Fruit fly (Drosophila melanogaster) whole organism, pupa: ENCODE measurements around the gene spn-E.

Source experiments
- CG10348 ChIP-seq: fragments of 200-800 bp; sonication (Bioruptor generic); IDR thresholded peaks from 2 replicates; pipeline ENCODE4 v1.3.6; 2022; ENCODE audit warnings: missing biosample characterization, missing genetic modification characterization
- CG12605 ChIP-seq: fragments of 200-800 bp; sonication (Bioruptor generic); IDR thresholded peaks from 2 replicates; pipeline ENCODE4 v1.3.6; 2022; ENCODE audit warnings: missing biosample characterization, missing genetic modification characterization
- CG13204 ChIP-seq: fragments of 200-800 bp; sonication (Bioruptor generic); optimal IDR thresholded peaks from 2 replicates; lab custom pipeline; 2018; ENCODE audit warnings: missing biosample characterization, mild to moderate bottlenecking, missing genetic modification characterization, moderate library complexity
- CG14655 ChIP-seq: fragments of 200-800 bp; sonication (Bioruptor generic); optimal IDR thresholded peaks from 3 replicates; lab custom pipeline; 2017; ENCODE audit warnings: mild to moderate bottlenecking, missing biosample characterization, missing genetic modification reagents, missing genetic modification characterization
- CG15710 ChIP-seq: fragments of 200-800 bp; sonication (Bioruptor generic); optimal IDR thresholded peaks from 2 replicates; lab custom pipeline; 2018; ENCODE audit warnings: missing biosample characterization, mild to moderate bottlenecking, missing genetic modification characterization, moderate library complexity
- CG17806 ChIP-seq: fragments of 200-800 bp; sonication (Bioruptor generic); optimal IDR thresholded peaks from 2 replicates; lab custom pipeline; 2018; ENCODE audit warnings: missing biosample characterization, mild to moderate bottlenecking, missing genetic modification characterization, moderate library complexity
- CG32121 ChIP-seq: fragments of 200-800 bp; sonication (Bioruptor generic); IDR thresholded peaks from 2 replicates; pipeline ENCODE4 v1.3.6; 2022; ENCODE audit warnings: missing biosample characterization, missing genetic modification characterization
- CG34367 ChIP-seq: fragments of 200-800 bp; sonication (Bioruptor generic); optimal IDR thresholded peaks from 2 replicates; lab custom pipeline; 2018; ENCODE audit warnings: missing biosample characterization, mild to moderate bottlenecking, missing genetic modification characterization
- CG4496 ChIP-seq: fragments of 200-800 bp; sonication (Bioruptor generic); IDR thresholded peaks from 3 replicates; pipeline ENCODE4 v1.3.6; 2022; ENCODE audit warnings: missing biosample characterization, missing genetic modification characterization
- CG8159 ChIP-seq: fragments of 200-800 bp; sonication (Bioruptor generic); optimal IDR thresholded peaks from 3 replicates; lab custom pipeline; 2018; ENCODE audit warnings: missing biosample characterization, mild to moderate bottlenecking, missing genetic modification characterization, moderate library complexity
- CG8301 ChIP-seq: fragments of 200-800 bp; sonication (Bioruptor generic); optimal IDR thresholded peaks from 2 replicates; lab custom pipeline; 2018; ENCODE audit warnings: missing biosample characterization, mild to moderate bottlenecking, missing genetic modification characterization
- CG9948 ChIP-seq: fragments of 200-800 bp; sonication (Bioruptor generic); optimal IDR thresholded peaks from 2 replicates; lab custom pipeline; 2018; ENCODE audit warnings: missing biosample characterization, mild to moderate bottlenecking, missing genetic modification characterization, moderate library complexity
- D1 ChIP-seq: fragments of 200-800 bp; sonication (Bioruptor generic); optimal IDR thresholded peaks from 2 replicates; lab custom pipeline; 2018; ENCODE audit warnings: missing biosample characterization, mild to moderate bottlenecking, missing genetic modification characterization, moderate library complexity
- EcR ChIP-seq: fragments of 200-800 bp; sonication (Bioruptor generic); optimal IDR thresholded peaks from 3 replicates; lab custom pipeline; 2019; ENCODE audit warnings: missing biosample characterization, missing genetic modification characterization, mild to moderate bottlenecking, moderate library complexity, missing genetic modification reagents
- Ets98B ChIP-seq: fragments of 200-800 bp; sonication (Bioruptor generic); IDR thresholded peaks from 2 replicates; pipeline ENCODE4 v1.3.6; 2022; ENCODE audit warnings: missing biosample characterization, missing genetic modification characterization
- Pif1B ChIP-seq: fragments of 200-800 bp; sonication (Bioruptor generic); optimal IDR thresholded peaks from 3 replicates; lab custom pipeline; 2016; ENCODE audit warnings: missing biosample characterization, missing genetic modification characterization
- Snoo ChIP-seq: fragments of 200-800 bp; sonication (Bioruptor generic); optimal IDR thresholded peaks from 3 replicates; lab custom pipeline; 2017; ENCODE audit warnings: missing biosample characterization, mild to moderate bottlenecking, missing genetic modification characterization, inconsistent platforms
- fd96Ca ChIP-seq: fragments of 200-800 bp; sonication (Bioruptor generic); IDR thresholded peaks from 3 replicates; pipeline ENCODE4 v1.3.6; 2022; ENCODE audit warnings: missing biosample characterization, missing genetic modification characterization
- gl ChIP-seq: fragments of 200-800 bp; sonication (Bioruptor generic); optimal IDR thresholded peaks from 2 replicates; lab custom pipeline; 2018; ENCODE audit warnings: missing biosample characterization, mild to moderate bottlenecking, missing genetic modification characterization
- rn ChIP-seq: fragments of 200-800 bp; sonication (Bioruptor generic); IDR thresholded peaks from 2 replicates; pipeline ENCODE4 v1.3.6; 2022; ENCODE audit warnings: missing biosample characterization, missing genetic modification characterization

spn-E gene

dm6 chr3R:15802006-15802405 is 35.2 kb upstream of the spn-E start, which contains the start of gene CG9593:
Gene CG9593, plus strand, starts transcription at chr3R:15802275.
- no peak for TF ChIP-seq D1
- no peak for TF ChIP-seq CG13204 (GFP tag; lab: Kevin White, UChicago)
- no peak for TF ChIP-seq fd96Ca (GFP tag; lab: Robert Waterston, UW)
- TF ChIP-seq Pif1B (GFP tag; lab: Kevin White, UChicago), result no peak
- no peak for TF ChIP-seq rn (GFP tag; lab: Robert Waterston, UW)
- no peak for TF ChIP-seq CG34367 (tag; lab: Kevin White, UChicago)
- no peak for TF ChIP-seq CG9948 (tag; lab: Kevin White, UChicago)
- no peak for TF ChIP-seq CG15710 (tag; lab: Kevin White, UChicago)
- TF ChIP-seq CG10348 (GFP tag; lab: Robert Waterston, UW), result no peak
- TF ChIP-seq CG17806 (tag; lab: Kevin White, UChicago), result no peak
- no peak for TF ChIP-seq CG8159 (tag; lab: Kevin White, UChicago)
- TF ChIP-seq, all 21 proteins: peak for 0

dm6 chr3R:15803502-15804461 is 33.4 kb upstream of the spn-E start, which contains the start of gene alpha-Man-IIb:
Gene alpha-Man-IIb, plus strand, starts transcription at chr3R:15804248.
- TF ChIP-seq CG15710 (tag; lab: Kevin White, UChicago) (no peak), Ets98B (GFP tag; lab: Robert Waterston, UW) (peak; percentile 19; the same call in 1 of the 2 replicates), CG4496 (0 out of 3 replicates have a peak, but pooled peaks have one; percentile 40)
- TF ChIP-seq, all 21 proteins: peak for 2

DNA sequence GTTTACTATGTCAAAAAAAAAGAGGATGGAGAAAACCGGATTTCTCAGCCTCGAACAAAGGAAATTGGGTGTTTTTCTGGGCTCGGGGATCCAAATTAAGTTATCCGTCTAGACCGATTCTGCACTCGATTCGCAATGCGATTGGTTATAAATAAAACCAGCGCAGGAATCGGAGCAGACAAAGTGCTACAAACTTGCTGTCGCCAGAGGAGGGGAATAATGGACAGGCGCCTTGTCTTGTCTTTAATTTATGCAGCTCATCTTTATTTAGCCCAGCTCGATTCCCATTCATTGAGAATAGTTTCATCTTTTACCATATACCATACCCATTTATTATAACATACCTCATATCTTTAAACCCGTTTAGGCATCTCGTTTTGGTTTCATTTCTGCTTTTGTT is 32.5 kb upstream of the spn-E start:
- TF ChIP-seq CG4496, result no peak
- TF ChIP-seq CG8301 (tag; lab: Kevin White, UChicago), result no peak
- TF ChIP-seq, all 21 proteins: peak for 0

DNA sequence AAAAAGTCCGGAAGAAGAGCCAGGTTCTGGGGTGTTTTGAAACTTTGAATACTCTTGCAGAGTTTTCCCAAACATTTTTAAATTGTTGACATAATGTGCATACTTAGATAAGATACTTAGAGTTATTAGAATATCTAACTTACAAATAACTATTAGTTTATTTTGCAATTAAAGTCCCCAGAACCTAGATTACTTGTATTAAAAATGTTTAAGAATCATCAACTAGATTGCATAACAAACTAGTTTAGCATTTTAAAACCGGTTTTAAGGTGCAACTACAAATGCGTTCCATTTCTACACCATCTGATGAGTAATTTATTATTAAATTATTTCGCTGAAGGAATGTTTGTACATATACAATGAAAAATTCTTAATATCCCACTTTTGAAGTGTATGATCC is 30.9 kb upstream of the spn-E start:
- TF ChIP-seq CG8301 (tag; lab: Kevin White, UChicago) (peak; percentile 52), CG34367 (tag; lab: Kevin White, UChicago) (no peak), CG8159 (tag; lab: Kevin White, UChicago) (peak; percentile 10), Snoo (tag; lab: Kevin White, UChicago) (peak; percentile 0)
- TF ChIP-seq, all 21 proteins: peak for 3

- TF ChIP-seq EcR (no peak), Snoo (tag; lab: Kevin White, UChicago) (peak; percentile 15)
- TF ChIP-seq, all 21 proteins: peak for 1
These were observed 29.9 kb upstream of the spn-E start for dm6 chr3R:15807306-15807705.

dm6 chr3R:15807877-15808381 is 29.3 kb upstream of the spn-E start:
- TF ChIP-seq CG34367 (tag; lab: Kevin White, UChicago) (no peak), CG9948 (tag; lab: Kevin White, UChicago) (no peak), Snoo (tag; lab: Kevin White, UChicago) (no peak), CG32121 (GFP tag; lab: Robert Waterston, UW) (no peak), EcR (peak; percentile 64), CG12605 (no peak), CG13204 (GFP tag; lab: Kevin White, UChicago) (no peak), CG10348 (GFP tag; lab: Robert Waterston, UW) (no peak), gl (peak; percentile 30), CG17806 (tag; lab: Kevin White, UChicago) (no peak)

dm6 chr3R:15810369-15810768 is 26.9 kb upstream of the spn-E start:
- TF ChIP-seq CG8301 (tag; lab: Kevin White, UChicago), result no peak
- peak; percentile 33 for TF ChIP-seq CG13204 (GFP tag; lab: Kevin White, UChicago)

dm6 chr3R:15814150-15814549 is 23.1 kb upstream of the spn-E start:
- TF ChIP-seq rn (GFP tag; lab: Robert Waterston, UW) (no peak), EcR (no peak), CG8301 (tag; lab: Kevin White, UChicago) (no peak), CG17806 (tag; lab: Kevin White, UChicago) (no peak), CG13204 (GFP tag; lab: Kevin White, UChicago) (no peak), CG10348 (GFP tag; lab: Robert Waterston, UW) (no peak), CG32121 (GFP tag; lab: Robert Waterston, UW) (no peak), CG9948 (tag; lab: Kevin White, UChicago) (no peak), CG15710 (tag; lab: Kevin White, UChicago) (no peak), Snoo (tag; lab: Kevin White, UChicago) (no peak), CG34367 (tag; lab: Kevin White, UChicago) (no peak), CG4496 (no peak), CG12605 (no peak), CG14655 (no peak), Pif1B (GFP tag; lab: Kevin White, UChicago) (no peak), CG8159 (tag; lab: Kevin White, UChicago) (no peak), D1 (no peak)
